Worm (Caenorhabditis elegans): ENCODE measurements around the gene Y13C8A.1.

DNA sequence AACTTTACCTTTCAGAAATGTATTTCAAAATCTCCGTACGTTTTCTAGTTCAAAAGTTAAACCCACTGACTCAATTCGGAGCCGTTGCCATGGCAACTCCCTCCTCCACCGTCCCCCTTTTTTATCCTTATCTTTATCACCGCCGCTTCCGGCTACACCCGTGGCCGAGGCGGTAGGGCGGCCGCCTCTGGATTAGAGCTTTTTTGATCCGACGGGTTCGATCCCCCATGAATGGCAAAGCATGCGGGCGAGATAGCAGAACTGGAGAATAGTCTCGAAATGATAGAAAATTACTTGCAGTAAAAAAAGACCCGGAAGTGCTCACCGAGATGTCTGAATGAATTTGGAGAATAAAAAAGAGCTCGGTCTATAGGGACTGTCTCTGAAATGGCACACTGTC, 10.2 kb downstream of the Y13C8A.1 start:
- TF ChIP-seq zag-1 (tag; optimal IDR thresholded peaks at IDR 0.05) (no peak), pqm-1 (tag; optimal IDR thresholded peaks at IDR 0.05) (no peak), alr-1 (tag; optimal IDR thresholded peaks at IDR 0.05; ENCODE audit: borderline replicate concordance) (no peak), hlh-17 (GFP tag; optimal IDR thresholded peaks at IDR 0.05; ENCODE audit: borderline replicate concordance) (no peak), blmp-1 (tag; optimal IDR thresholded peaks at IDR 0.05) (no peak), lin-15B (tag; optimal IDR thresholded peaks at IDR 0.05) (no peak), mdl-1 (tag; optimal IDR thresholded peaks at IDR 0.05) (no peak), sup-37 (GFP tag; optimal IDR thresholded peaks at IDR 0.05) (no peak), unc-86 (tag; optimal IDR thresholded peaks at IDR 0.05) (no peak), lin-14 (GFP tag; optimal IDR thresholded peaks at IDR 0.05) (no peak), lir-3 (tag; optimal IDR thresholded peaks at IDR 0.05; ENCODE audit: poor library complexity) (no peak), nhr-90 (tag; optimal IDR thresholded peaks at IDR 0.05; ENCODE audit: poor library complexity) (no peak), aly-2 (tag; optimal IDR thresholded peaks at IDR 0.05) (no peak), ama-1 (optimal IDR thresholded peaks at IDR 0.05) (no peak)
